Worm (Caenorhabditis elegans): ENCODE data around the gene F46B3.8.

Gene F46B3.8

ce11 chrV:20623060-20623459, at the start of gene F46B3.8:
F46B3.8 (minus strand) TSS chrV:20623160.
- no peak for TF ChIP-seq fax-1 (tag; optimal IDR thresholded peaks at IDR 0.05)
- no peak for TF ChIP-seq hlh-6 (tag; optimal IDR thresholded peaks at IDR 0.05)
- no peak for TF ChIP-seq Y22D7AL.16 (tag; optimal IDR thresholded peaks at IDR 0.05)
- TF ChIP-seq ceh-18 (tag; optimal IDR thresholded peaks at IDR 0.05): no peak
- TF ChIP-seq hlh-8 (tag; optimal IDR thresholded peaks at IDR 0.05): no peak
- no peak for TF ChIP-seq odd-2 (tag; optimal IDR thresholded peaks at IDR 0.05)
- TF ChIP-seq tbx-7 (tag; optimal IDR thresholded peaks at IDR 0.05): no peak
- TF ChIP-seq C38D4.7 (GFP tag; optimal IDR thresholded peaks at IDR 0.05): no peak

- TF ChIP-seq syd-9 (tag; optimal IDR thresholded peaks at IDR 0.05) (no peak), hlh-13 (GFP tag; optimal IDR thresholded peaks at IDR 0.05) (no peak), ama-1 (optimal IDR thresholded peaks at IDR 0.05) (no peak), nfya-1 (tag; optimal IDR thresholded peaks at IDR 0.05) (no peak), ceh-24 (tag; optimal IDR thresholded peaks at IDR 0.05) (no peak), nhr-232 (tag; optimal IDR thresholded peaks at IDR 0.05) (no peak), ztf-16 (tag; optimal IDR thresholded peaks at IDR 0.05) (no peak), ceh-34 (tag; optimal IDR thresholded peaks at IDR 0.05) (no peak), elt-4 (tag; optimal IDR thresholded peaks at IDR 0.05) (no peak), ref-2 (tag; optimal IDR thresholded peaks at IDR 0.05) (no peak), Y22D7AL.16 (tag; optimal IDR thresholded peaks at IDR 0.05) (no peak), T23F11.4 (GFP tag; optimal IDR thresholded peaks at IDR 0.05) (no peak), K02D7.2 (tag; optimal IDR thresholded peaks at IDR 0.05) (no peak), fax-1 (tag; optimal IDR thresholded peaks at IDR 0.05) (no peak)
Observed at ce11 chrV:20670625-20671024, 47.7 kb upstream of the F46B3.8 start.

ce11 chrV:20666905-20667304, 43.9 kb upstream of the F46B3.8 start, which contains the start of gene mlt-11:
mlt-11 (plus strand) TSS chrV:20667205.
- TF ChIP-seq hlh-15 (tag; optimal IDR thresholded peaks at IDR 0.05) (no peak), npax-4 (tag; optimal IDR thresholded peaks at IDR 0.05) (no peak), lin-11 (tag; optimal IDR thresholded peaks at IDR 0.05) (no peak), ceh-22 (tag; optimal IDR thresholded peaks at IDR 0.05) (no peak), hlh-30 (tag; optimal IDR thresholded peaks at IDR 0.05; ENCODE audit: insufficient read depth) (no peak), ceh-48 (tag; optimal IDR thresholded peaks at IDR 0.05) (no peak), lim-6 (tag; optimal IDR thresholded peaks at IDR 0.05) (no peak), pros-1 (tag; optimal IDR thresholded peaks at IDR 0.05) (no peak), ceh-30 (tag; optimal IDR thresholded peaks at IDR 0.05) (no peak), unc-86 (tag; optimal IDR thresholded peaks at IDR 0.05) (no peak), ceh-34 (tag; optimal IDR thresholded peaks at IDR 0.05) (no peak), nhr-11 (tag; optimal IDR thresholded peaks at IDR 0.05) (no peak), pha-4 (tag; optimal IDR thresholded peaks at IDR 0.05) (no peak), fkh-6 (tag; optimal IDR thresholded peaks at IDR 0.05) (no peak)

- TF ChIP-seq unc-3 (GFP tag; conservative IDR thresholded peaks at IDR 0.05): no peak
- no peak for TF ChIP-seq unc-3 (tag; optimal IDR thresholded peaks at IDR 0.05)
- no peak for TF ChIP-seq ceh-6 (GFP tag; optimal IDR thresholded peaks at IDR 0.05)
- no peak for TF ChIP-seq dmd-4 (tag; optimal IDR thresholded peaks at IDR 0.05; ENCODE audit: borderline replicate concordance)
- TF ChIP-seq Y22D7AL.16 (tag; optimal IDR thresholded peaks at IDR 0.05): no peak
- TF ChIP-seq fax-1 (tag; optimal IDR thresholded peaks at IDR 0.05): no peak
- no peak for TF ChIP-seq madf-2 (tag; optimal IDR thresholded peaks at IDR 0.05)
- TF ChIP-seq rnt-1 (tag; optimal IDR thresholded peaks at IDR 0.05): no peak
- no peak for TF ChIP-seq elt-2 (tag; optimal IDR thresholded peaks at IDR 0.05)
- no peak for TF ChIP-seq hlh-6 (tag; optimal IDR thresholded peaks at IDR 0.05)
- TF ChIP-seq ahr-1 (tag; optimal IDR thresholded peaks at IDR 0.05): no peak
- TF ChIP-seq ceh-19 (GFP tag; optimal IDR thresholded peaks at IDR 0.05): no peak
- TF ChIP-seq pax-1 (tag; optimal IDR thresholded peaks at IDR 0.05): no peak
Observed at ce11 chrV:20664930-20665329, 42.0 kb upstream of the F46B3.8 start.
